Fruit fly (Drosophila melanogaster) whole organism, wandering third instar larva: ENCODE results near the gene Axs.

Experiments
- Abd-B ChIP-seq: fragments of >200 bp; optimal IDR thresholded peaks from 2 replicates; lab custom pipeline; 2017; ENCODE audit warnings: missing biosample characterization, missing genetic modification characterization
- CG32264 ChIP-seq: fragments of 200-800 bp; sonication (Bioruptor generic); optimal IDR thresholded peaks from 2 replicates; lab custom pipeline; 2016; ENCODE audit warnings: missing biosample characterization, missing genetic modification characterization
- CG9705 ChIP-seq: fragments of 200-800 bp; sonication (Bioruptor generic); optimal IDR thresholded peaks from 2 replicates; lab custom pipeline; 2018; ENCODE audit warnings: missing biosample characterization, mild to moderate bottlenecking, missing genetic modification characterization
- CrebA ChIP-seq: fragments of 200-800 bp; sonication (Bioruptor generic); optimal IDR thresholded peaks from 2 replicates; lab custom pipeline; 2016; ENCODE audit warnings: missing biosample characterization, mild to moderate bottlenecking, missing genetic modification characterization, borderline replicate concordance
- Dfd ChIP-seq: fragments of >200 bp; optimal IDR thresholded peaks from 2 replicates; lab custom pipeline; 2017; ENCODE audit warnings: missing biosample characterization, missing genetic modification characterization
- Dif ChIP-seq: fragments of 200-275, 200-300 bp; sonication (Bioruptor generic); optimal IDR thresholded peaks from 2 replicates; lab custom pipeline; 2018; ENCODE audit warnings: missing biosample characterization, missing genetic modification characterization; ENCODE audit not compliant: partially characterized antibody
- GATAd ChIP-seq: sonication (Bioruptor generic); optimal IDR thresholded peaks from 2 replicates; lab custom pipeline; 2016; ENCODE audit warnings: missing biosample characterization, missing genetic modification characterization
- HLH106 ChIP-seq: fragments of 200-800 bp; optimal IDR thresholded peaks from 3 replicates; lab custom pipeline; 2019; ENCODE audit warnings: missing biosample characterization, mild to moderate bottlenecking, missing genetic modification characterization, moderate library complexity
- Hnf4 ChIP-seq: fragments of 200-800 bp; sonication (Bioruptor generic); optimal IDR thresholded peaks from 2 replicates; lab custom pipeline; 2016; ENCODE audit warnings: missing biosample characterization, mild to moderate bottlenecking, missing genetic modification characterization
- Hr78 ChIP-seq: fragments of >200 bp; optimal IDR thresholded peaks from 2 replicates; lab custom pipeline; 2017; ENCODE audit warnings: missing biosample characterization, missing genetic modification characterization
- Hr83 ChIP-seq: fragments of 200-300 bp; sonication (Bioruptor generic); optimal IDR thresholded peaks from 2 replicates; lab custom pipeline; 2016; ENCODE audit warnings: missing biosample characterization, mild to moderate bottlenecking, missing genetic modification characterization, moderate library complexity; ENCODE audit not compliant: poor library complexity, severe bottlenecking
- Jra ChIP-seq: sonication (Bioruptor generic); optimal IDR thresholded peaks from 2 replicates; lab custom pipeline; 2016; ENCODE audit warnings: missing biosample characterization, missing genetic modification characterization
- Mio ChIP-seq: sonication (Bioruptor generic); optimal IDR thresholded peaks from 2 replicates; lab custom pipeline; 2016; ENCODE audit warnings: missing biosample characterization, missing genetic modification characterization
- Myc ChIP-seq: fragments of >200 bp; optimal IDR thresholded peaks from 2 replicates; lab custom pipeline; 2017
- N ChIP-seq: fragments of >200 bp; optimal IDR thresholded peaks from 2 replicates; lab custom pipeline; 2018; ENCODE audit warnings: missing biosample characterization, missing external identifiers, missing genetic modification characterization
- OdsH ChIP-seq: fragments of 200-800 bp; sonication (Bioruptor generic); optimal IDR thresholded peaks from 2 replicates; lab custom pipeline; 2016; ENCODE audit warnings: missing biosample characterization, mild to moderate bottlenecking, missing genetic modification characterization
- Rel ChIP-seq, 2 experiments: fragments of 200-800 bp; sonication (Bioruptor generic) in 1 of 2; optimal IDR thresholded peaks; 2 replicates in 1 of 2; 3 replicates in 1 of 2; lab custom pipeline; 2016 to 2019; ENCODE audit warnings: mild to moderate bottlenecking in 2 of 2, missing biosample characterization in 2 of 2, missing genetic modification characterization in 2 of 2, moderate library complexity in 1 of 2
- Sp1 ChIP-seq: fragments of 200-800 bp; sonication (Bioruptor generic); optimal IDR thresholded peaks from 3 replicates; lab custom pipeline; 2019; ENCODE audit warnings: missing biosample characterization, mild to moderate bottlenecking, missing genetic modification characterization, moderate library complexity
- Vsx2 ChIP-seq: fragments of 200-300, 225-300 bp; sonication (Bioruptor generic); optimal IDR thresholded peaks from 2 replicates; lab custom pipeline; 2018; ENCODE audit warnings: missing biosample characterization, missing genetic modification characterization; ENCODE audit not compliant: partially characterized antibody
- br ChIP-seq: fragments of 200-800 bp; sonication (Bioruptor generic); optimal IDR thresholded peaks from 2 replicates; lab custom pipeline; 2016; ENCODE audit warnings: missing biosample characterization, missing genetic modification characterization
- brk ChIP-seq: fragments of 200-800 bp; sonication (Bioruptor generic); optimal IDR thresholded peaks from 2 replicates; lab custom pipeline; 2016; ENCODE audit warnings: missing biosample characterization, mild to moderate bottlenecking, missing genetic modification characterization
- dl ChIP-seq, 2 experiments: fragments of 175-275, 200-275 bp in 1 of 2; fragments of 200-275 bp in 1 of 2; sonication (Bioruptor generic); optimal IDR thresholded peaks; lab custom pipeline; 2018; ENCODE audit warnings: mild to moderate bottlenecking in 2 of 2, missing biosample characterization in 2 of 2, missing genetic modification characterization in 2 of 2, moderate library complexity in 2 of 2; ENCODE audit not compliant: partially characterized antibody in 2 of 2, insufficient read depth in 1 of 2
- dmrt93B ChIP-seq: fragments of 200-800 bp; sonication (Bioruptor generic); optimal IDR thresholded peaks from 2 replicates; lab custom pipeline; 2018; ENCODE audit warnings: missing biosample characterization, mild to moderate bottlenecking, missing genetic modification characterization
- ey ChIP-seq: fragments of 200-800 bp; sonication (Bioruptor generic); optimal IDR thresholded peaks from 2 replicates; lab custom pipeline; 2016; ENCODE audit warnings: missing biosample characterization, missing genetic modification characterization
- foxo ChIP-seq, 2 experiments: fragments of 200-800 bp; sonication (Bioruptor generic); optimal IDR thresholded peaks; 2 replicates in 1 of 2; 3 replicates in 1 of 2; lab custom pipeline; 2016 to 2017; ENCODE audit warnings: missing biosample characterization in 2 of 2, missing genetic modification characterization in 2 of 2
- fru ChIP-seq: fragments of 200-800 bp; sonication (Bioruptor generic); optimal IDR thresholded peaks from 3 replicates; lab custom pipeline; 2016; ENCODE audit warnings: missing biosample characterization, mild to moderate bottlenecking, missing genetic modification characterization
- h ChIP-seq: fragments of 200-800 bp; sonication (Bioruptor generic); optimal IDR thresholded peaks from 3 replicates; lab custom pipeline; 2016; ENCODE audit warnings: missing biosample characterization, mild to moderate bottlenecking, missing genetic modification characterization
- jim ChIP-seq: fragments of 175-275, 200-325 bp; sonication (Bioruptor generic); optimal IDR thresholded peaks from 2 replicates; lab custom pipeline; 2016; ENCODE audit warnings: missing biosample characterization, mild to moderate bottlenecking, missing genetic modification characterization
- lola ChIP-seq: fragments of >200 bp; optimal IDR thresholded peaks from 2 replicates; lab custom pipeline; 2017; ENCODE audit warnings: missing biosample characterization, missing genetic modification characterization
- pan ChIP-seq: fragments of >200 bp; optimal IDR thresholded peaks from 2 replicates; lab custom pipeline; 2017
- psq ChIP-seq: fragments of 200-800 bp; sonication (Bioruptor generic); optimal IDR thresholded peaks from 3 replicates; lab custom pipeline; 2017; ENCODE audit warnings: missing biosample characterization, mild to moderate bottlenecking, missing genetic modification characterization, moderate library complexity
- rgr ChIP-seq: fragments of 200-800 bp; sonication (Bioruptor generic); optimal IDR thresholded peaks from 3 replicates; lab custom pipeline; 2016; ENCODE audit warnings: missing biosample characterization, mild to moderate bottlenecking, missing genetic modification characterization
- sage ChIP-seq: fragments of 200-800 bp; sonication (Bioruptor generic); optimal IDR thresholded peaks from 2 replicates; lab custom pipeline; 2016; ENCODE audit warnings: missing biosample characterization, mild to moderate bottlenecking, missing genetic modification characterization
- sv ChIP-seq: fragments of 200-800 bp; sonication (Bioruptor generic); optimal IDR thresholded peaks from 3 replicates; lab custom pipeline; 2016; ENCODE audit warnings: missing biosample characterization, missing genetic modification characterization
- tai ChIP-seq: sonication (Bioruptor generic); optimal IDR thresholded peaks from 2 replicates; lab custom pipeline; 2016; ENCODE audit warnings: missing biosample characterization, missing genetic modification characterization
- usp ChIP-seq: fragments of >200 bp; optimal IDR thresholded peaks from 2 replicates; lab custom pipeline; 2017; ENCODE audit warnings: missing biosample characterization, missing genetic modification characterization
- woc ChIP-seq: sonication (Bioruptor generic); optimal IDR thresholded peaks from 2 replicates; lab custom pipeline; 2016; ENCODE audit warnings: missing biosample characterization, mild to moderate bottlenecking, missing genetic modification characterization

Axs gene

dm6 chrX:16647737-16648434 lies 35.8 kb downstream of the Axs start:
- TF ChIP-seq Rel (GFP tag; optimal IDR thresholded peaks at IDR 0.05; lab: Kevin White, UChicago), result no peak
- peak; percentile 8 for TF ChIP-seq Rel (tag; optimal IDR thresholded peaks at IDR 0.05; lab: Kevin White, UChicago)
- TF ChIP-seq h (GFP tag; lab: Kevin White, UChicago), result no peak
- TF ChIP-seq psq (GFP tag; lab: Kevin White, UChicago), result peak; percentile 25
- TF ChIP-seq rgr (GFP tag; lab: Kevin White, UChicago), result no peak
- TF ChIP-seq Dif (GFP tag; lab: Kevin White, UChicago), result peak; percentile 61
- TF ChIP-seq br, result no peak
- TF ChIP-seq, all 38 proteins: peak for 3

DNA sequence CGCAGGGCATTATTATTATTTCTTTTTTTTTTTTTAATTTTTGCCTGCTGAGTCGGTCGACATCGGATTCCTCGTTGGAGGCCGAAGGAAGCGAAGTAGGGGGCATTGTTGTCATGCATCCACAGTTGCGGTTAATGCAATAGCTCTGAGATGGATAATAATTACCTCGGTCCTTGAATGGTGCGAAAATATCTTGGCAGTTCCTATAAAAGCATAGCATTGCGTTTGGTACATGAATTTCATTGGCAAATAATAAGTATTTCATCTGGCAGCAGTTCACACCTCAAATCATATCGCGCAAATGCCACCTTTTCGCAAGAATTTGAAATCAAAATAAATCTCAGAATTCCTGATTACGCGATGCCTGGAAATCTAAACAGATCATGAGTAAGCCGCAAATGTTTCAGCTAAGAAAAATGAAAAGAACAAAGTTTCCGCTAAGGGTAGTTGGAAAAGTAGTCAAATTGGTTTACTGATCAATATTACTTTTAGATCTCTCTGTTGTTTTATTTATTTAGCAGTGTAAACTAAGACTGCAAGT lies 36.5 kb downstream of the Axs start:
- TF ChIP-seq tai (GFP tag; lab: Kevin White, UChicago) (no peak), lola (GFP tag; lab: Kevin White, UChicago) (no peak), Hr78 (GFP tag; lab: Kevin White, UChicago) (no peak), pan (lab: Kevin White, UChicago) (no peak), fru (GFP tag; lab: Kevin White, UChicago) (peak; percentile 9), Rel (GFP tag; optimal IDR thresholded peaks at IDR 0.05; lab: Kevin White, UChicago) (no peak), Rel (tag; optimal IDR thresholded peaks at IDR 0.05; lab: Kevin White, UChicago) (no peak), N (GFP tag; lab: Kevin White, UChicago) (no peak), Abd-B (GFP tag; lab: Kevin White, UChicago) (no peak), Hr83 (GFP tag; lab: Kevin White, UChicago) (no peak), Dif (GFP tag; lab: Kevin White, UChicago) (no peak), psq (GFP tag; lab: Kevin White, UChicago) (no peak), Sp1 (peak; percentile 10), Mio (GFP tag; lab: Kevin White, UChicago) (no peak), woc (GFP tag; lab: Kevin White, UChicago) (peak; percentile 30), CG9705 (GFP tag; lab: Kevin White, UChicago) (no peak), dl (GFP tag; optimal IDR thresholded peaks at IDR 0.05; lab: Kevin White, UChicago; ENCODE audit: insufficient read depth in 1 of 2, partially characterized antibody in 2 of 2) (no peak), Dfd (GFP tag; lab: Kevin White, UChicago) (no peak), ey (GFP tag; lab: Kevin White, UChicago) (peak; percentile 29), CrebA (GFP tag; lab: Kevin White, UChicago) (no peak), sv (GFP tag; lab: Kevin White, UChicago) (no peak), Jra (no peak), OdsH (no peak), Myc (no peak), h (GFP tag; lab: Kevin White, UChicago) (no peak), HLH106 (tag; lab: Kevin White, UChicago) (no peak), brk (GFP tag; lab: Kevin White, UChicago) (no peak), dmrt93B (GFP tag; lab: Kevin White, UChicago) (peak; percentile 9), Hnf4 (GFP tag; lab: Kevin White, UChicago) (no peak), foxo (GFP tag; optimal IDR thresholded peaks at IDR 0.05; lab: Kevin White, UChicago) (peak in 1 of 2 experiments; percentile 36), jim (GFP tag; lab: Kevin White, UChicago) (no peak), sage (GFP tag; lab: Kevin White, UChicago) (no peak), GATAd (no peak), br (no peak), usp (GFP tag; lab: Kevin White, UChicago) (no peak), CG32264 (GFP tag; lab: Kevin White, UChicago) (no peak), Vsx2 (GFP tag; lab: Kevin White, UChicago) (no peak), rgr (GFP tag; lab: Kevin White, UChicago) (no peak)
